Fruit fly (Drosophila melanogaster): ENCODE data around the gene CG17104.

- TF ChIP-seq CTCF (optimal IDR thresholded peaks at IDR 0.05) (no peak), CG8478 (optimal IDR thresholded peaks at IDR 0.05) (no peak)
These were observed 44.3 kb upstream of the CG17104 start for dm6 chr2L:10632702-10633101.

All from S2 (cell line).